Worm (Caenorhabditis elegans) whole organism, L4/young adult: ENCODE results near the gene D1014.5.

ENCODE experiments used
- W03F9.2 ChIP-seq: fragments of 150-350 bp; optimal IDR thresholded peaks from 2 replicates; lab custom pipeline; 2014; ENCODE audit warnings: missing biosample characterization, missing genetic modification characterization
- him-1 ChIP-seq: sonication (generic microtip); optimal IDR thresholded peaks from 2 replicates; lab custom pipeline; 2016; ENCODE audit warnings: missing genotype, missing genetic modification reagents, missing genetic modification characterization, missing compliant biosample characterization

DNA sequence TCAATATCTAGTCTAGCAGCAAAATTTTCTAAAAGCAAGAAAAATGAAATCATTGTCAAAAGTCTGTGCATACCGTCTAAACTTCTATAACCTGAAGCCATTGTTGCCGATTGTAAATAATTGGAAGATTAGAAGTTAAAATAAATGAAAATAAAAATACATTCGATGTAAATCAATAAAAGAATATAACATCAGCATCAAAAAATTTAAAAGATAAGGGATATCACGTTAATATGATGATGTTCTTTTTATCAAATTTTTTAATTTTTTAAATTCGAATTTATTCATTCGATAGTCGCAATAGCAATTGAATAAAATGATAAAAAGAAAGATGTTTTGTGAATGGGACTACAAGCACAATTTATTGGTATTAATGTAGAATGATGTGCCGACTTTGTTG lies 38.3 kb upstream of the D1014.5 start, which contains the start of gene C09H5.7:
- TF ChIP-seq him-1 (tag; lab: Kevin White, UChicago) = no peak
- no peak for TF ChIP-seq W03F9.2 (tag; lab: Kevin White, UChicago)
